Fruit fly (Drosophila melanogaster) whole organism, embryonic: ENCODE measurements around the gene CG14300.

Experiments
- Antp ChIP-seq: fragments of 200-800 bp; sonication (Bioruptor generic); optimal IDR thresholded peaks from 3 replicates; lab custom pipeline; 2016; ENCODE audit warnings: missing biosample characterization, missing genetic modification characterization
- CG10565 ChIP-seq: fragments of 200-800 bp; sonication (Bioruptor generic); optimal IDR thresholded peaks from 3 replicates; lab custom pipeline; 2016; ENCODE audit warnings: missing biosample characterization, mild to moderate bottlenecking, missing genetic modification characterization
- CG11723 ChIP-seq: fragments of 200-800 bp; sonication (Bioruptor generic); optimal IDR thresholded peaks from 2 replicates; lab custom pipeline; 2017; ENCODE audit warnings: missing biosample characterization, mild to moderate bottlenecking, missing genetic modification characterization
- CG12391 ChIP-seq: fragments of 200-800 bp; sonication (Bioruptor generic); optimal IDR thresholded peaks from 3 replicates; lab custom pipeline; 2018; ENCODE audit warnings: missing biosample characterization, mild to moderate bottlenecking, missing genetic modification characterization, moderate library complexity
- CG15479 ChIP-seq: fragments of 200-800 bp; sonication (Bioruptor generic); optimal IDR thresholded peaks from 3 replicates; lab custom pipeline; 2019; ENCODE audit warnings: missing biosample characterization, mild to moderate bottlenecking, missing genetic modification characterization, moderate library complexity
- CG15514 ChIP-seq: fragments of 200-800 bp; sonication (Bioruptor generic); optimal IDR thresholded peaks from 3 replicates; lab custom pipeline; 2017; ENCODE audit warnings: missing biosample characterization, missing genetic modification characterization, mild to moderate bottlenecking, moderate library complexity, missing genetic modification reagents
- CG30020 ChIP-seq: fragments of 200-800 bp; optimal IDR thresholded peaks from 2 replicates; lab custom pipeline; 2019; ENCODE audit warnings: missing biosample characterization, mild to moderate bottlenecking, missing genetic modification characterization, moderate library complexity
- CG32767 ChIP-seq: fragments of 200-800 bp; sonication (Bioruptor generic); IDR thresholded peaks from 2 replicates; pipeline ENCODE4 v1.3.6; 2022; ENCODE audit warnings: missing biosample characterization, missing genetic modification characterization
- CG33213 ChIP-seq: fragments of 200-800 bp; sonication (Bioruptor generic); optimal IDR thresholded peaks from 3 replicates; lab custom pipeline; 2016; ENCODE audit warnings: missing biosample characterization, missing genetic modification characterization
- CG33557 ChIP-seq: fragments of 200-800 bp; sonication (Bioruptor generic); optimal IDR thresholded peaks from 2 replicates; lab custom pipeline; 2019; ENCODE audit warnings: missing biosample characterization, mild to moderate bottlenecking, missing genetic modification characterization, moderate library complexity
- CG4730 ChIP-seq: fragments of 200-800 bp; sonication (Bioruptor generic); IDR thresholded peaks from 2 replicates; pipeline ENCODE4 v1.3.6; 2022; ENCODE audit warnings: missing biosample characterization, missing genetic modification characterization
- CG5180 ChIP-seq: fragments of 200-800 bp; sonication (Bioruptor generic); optimal IDR thresholded peaks from 3 replicates; lab custom pipeline; 2017; ENCODE audit warnings: missing biosample characterization, missing genetic modification characterization, mild to moderate bottlenecking, moderate library complexity, missing genetic modification reagents
- CoRest ChIP-seq: fragments of 200-800 bp; sonication (Bioruptor generic); optimal IDR thresholded peaks from 3 replicates; lab custom pipeline; 2018; ENCODE audit warnings: missing biosample characterization, mild to moderate bottlenecking, missing genetic modification characterization, moderate library complexity
- D ChIP-seq, 2 experiments: fragments of 200-800 bp in 1 of 2; fragments of >200 bp in 1 of 2; sonication (Bioruptor generic) in 1 of 2; optimal IDR thresholded peaks; 2 replicates in 1 of 2; 3 replicates in 1 of 2; lab custom pipeline; 2017; ENCODE audit warnings: mild to moderate bottlenecking in 1 of 2, missing biosample characterization in 1 of 2, missing genetic modification characterization in 1 of 2, missing genetic modification reagents in 1 of 2
- Dfd ChIP-seq, 2 experiments: fragments of >200 bp; optimal IDR thresholded peaks; 2 replicates each; lab custom pipeline; 2017; ENCODE audit warnings: missing biosample characterization in 2 of 2, missing genetic modification characterization in 2 of 2
- Dll ChIP-seq: fragments of 200-800 bp; sonication (Bioruptor generic); IDR thresholded peaks from 4 replicates; pipeline ENCODE4 v1.3.6; 2022; ENCODE audit warnings: missing biosample characterization, missing genetic modification characterization; ENCODE audit not compliant: partially characterized antibody
- Eip74EF ChIP-seq, 2 experiments: fragments of 200-800 bp in 1 of 2; fragments of >200 bp in 1 of 2; sonication (Bioruptor generic) in 1 of 2; optimal IDR thresholded peaks; 2 replicates each; lab custom pipeline; 2017 to 2019; ENCODE audit warnings: missing biosample characterization in 2 of 2, missing genetic modification characterization in 2 of 2, mild to moderate bottlenecking in 1 of 2, moderate library complexity in 1 of 2
- Ets65A ChIP-seq: fragments of 200-800 bp; sonication (Bioruptor generic); peaks from one replicate; lab custom pipeline; 2016; ENCODE audit warnings: missing biosample characterization, missing genetic modification characterization
- Fer2 ChIP-seq: fragments of 200-800 bp; sonication (Bioruptor generic); optimal IDR thresholded peaks from 2 replicates; lab custom pipeline; 2018; ENCODE audit warnings: missing biosample characterization, mild to moderate bottlenecking, missing genetic modification characterization, moderate library complexity
- H15 ChIP-seq: fragments of 200-800 bp; sonication (Bioruptor generic); IDR thresholded peaks from 3 replicates; pipeline ENCODE4 v1.3.6; 2022; ENCODE audit warnings: missing biosample characterization, missing genetic modification characterization
- Hey ChIP-seq: fragments of 200-800 bp; sonication (Bioruptor generic); optimal IDR thresholded peaks from 3 replicates; lab custom pipeline; 2018; ENCODE audit warnings: missing biosample characterization, mild to moderate bottlenecking, missing genetic modification characterization
- Hsf ChIP-seq: fragments of 200-800 bp; sonication (Bioruptor generic); optimal IDR thresholded peaks from 3 replicates; lab custom pipeline; 2016; ENCODE audit warnings: missing biosample characterization, missing genetic modification characterization
- Lim3 ChIP-seq: fragments of 200-800 bp; sonication (Bioruptor generic); IDR thresholded peaks from 2 replicates; pipeline ENCODE4 v1.3.6; 2022; ENCODE audit warnings: missing biosample characterization, missing genetic modification characterization
- MBD-R2 ChIP-seq: fragments of 200-800 bp; sonication (Bioruptor generic); IDR thresholded peaks from 2 replicates; pipeline ENCODE4 v1.3.6; 2022; ENCODE audit warnings: missing biosample characterization, missing genetic modification characterization
- Med ChIP-seq: fragments of 200-800 bp; sonication (Bioruptor generic); peaks from one replicate; lab custom pipeline; 2016; ENCODE audit warnings: missing biosample characterization, missing genetic modification characterization, mild to moderate bottlenecking, inconsistent platforms, moderate library complexity
- Myb ChIP-seq: fragments of 200-800 bp; sonication (Bioruptor generic); optimal IDR thresholded peaks from 2 replicates; lab custom pipeline; 2016; ENCODE audit warnings: missing biosample characterization, missing genetic modification characterization
- Neu2 ChIP-seq: fragments of 200-800 bp; sonication (Bioruptor generic); optimal IDR thresholded peaks from 3 replicates; lab custom pipeline; 2016; ENCODE audit warnings: missing biosample characterization, missing genetic modification characterization, borderline replicate concordance
- NfI ChIP-seq: fragments of 200-800 bp; sonication (Bioruptor generic); optimal IDR thresholded peaks from 3 replicates; lab custom pipeline; 2018; ENCODE audit warnings: missing biosample characterization, mild to moderate bottlenecking, missing genetic modification characterization, moderate library complexity
- Ravus ChIP-seq: fragments of 200-800 bp; sonication (Bioruptor generic); IDR thresholded peaks from 2 replicates; pipeline ENCODE4 v1.3.6; 2022; ENCODE audit warnings: missing biosample characterization, missing genetic modification characterization
- Trl ChIP-seq, 3 experiments: fragments of >200 bp in 2 of 3; fragments of 200-800 bp in 1 of 3; sonication (Bioruptor generic) in 1 of 3; optimal IDR thresholded peaks; 2 replicates in 1 of 3; 3 replicates in 2 of 3; lab custom pipeline; 2016 to 2017; ENCODE audit warnings: missing biosample characterization in 1 of 3, missing genetic modification characterization in 1 of 3
- abd-A ChIP-seq: fragments of 200-800 bp; sonication (Bioruptor generic); optimal IDR thresholded peaks from 3 replicates; lab custom pipeline; 2019; ENCODE audit warnings: missing biosample characterization, mild to moderate bottlenecking, missing genetic modification characterization, moderate library complexity
- bbx ChIP-seq: fragments of 200-800 bp; sonication (Bioruptor generic); IDR thresholded peaks from 2 replicates; pipeline ENCODE4 v1.3.6; 2022; ENCODE audit warnings: missing biosample characterization, missing genetic modification characterization; ENCODE audit not compliant: partially characterized antibody
- bowl ChIP-seq: fragments of 200-800 bp; sonication (Bioruptor generic); IDR thresholded peaks from 2 replicates; pipeline ENCODE4 v1.3.6; 2022; ENCODE audit warnings: missing biosample characterization, missing genetic modification characterization
- cas ChIP-seq: fragments of 200-800 bp; sonication (Bioruptor generic); IDR thresholded peaks from 2 replicates; pipeline ENCODE4 v1.3.6; 2022; ENCODE audit warnings: missing biosample characterization, missing genetic modification characterization
- danr ChIP-seq: fragments of 200-800 bp; sonication (Bioruptor generic); IDR thresholded peaks from 2 replicates; pipeline ENCODE4 v1.3.6; 2022; ENCODE audit warnings: missing biosample characterization, missing genetic modification characterization
- emc ChIP-seq: fragments of 200-800 bp; sonication (Bioruptor generic); optimal IDR thresholded peaks from 2 replicates; lab custom pipeline; 2016; ENCODE audit warnings: missing biosample characterization, missing genetic modification characterization
- ftz-f1 ChIP-seq: fragments of 200-800 bp; sonication (Bioruptor generic); optimal IDR thresholded peaks from 2 replicates; lab custom pipeline; 2016; ENCODE audit warnings: missing biosample characterization, missing genetic modification characterization
- gro ChIP-seq: fragments of 200-800 bp; sonication (Bioruptor generic); optimal IDR thresholded peaks from 2 replicates; lab custom pipeline; 2016; ENCODE audit warnings: missing biosample characterization, missing genetic modification characterization
- h ChIP-seq: fragments of >200 bp; optimal IDR thresholded peaks from 2 replicates; lab custom pipeline; 2017
- hth ChIP-seq: fragments of >200 bp; optimal IDR thresholded peaks from 2 replicates; lab custom pipeline; 2017; ENCODE audit warnings: inconsistent platforms
- inv ChIP-seq: fragments of 200-800 bp; sonication (Bioruptor generic); IDR thresholded peaks from 2 replicates; pipeline ENCODE4 v1.3.6; 2022; ENCODE audit warnings: missing biosample characterization, missing genetic modification characterization; ENCODE audit not compliant: partially characterized antibody
- oc ChIP-seq: fragments of 200-800 bp; sonication (Bioruptor generic); optimal IDR thresholded peaks from 2 replicates; lab custom pipeline; 2018; ENCODE audit warnings: missing biosample characterization, mild to moderate bottlenecking, missing genetic modification characterization, moderate library complexity
- sr ChIP-seq: fragments of 200-800 bp; sonication (Bioruptor generic); IDR thresholded peaks from 3 replicates; pipeline ENCODE4 v1.3.6; 2022; ENCODE audit warnings: missing biosample characterization, missing genetic modification characterization
- stwl ChIP-seq: fragments of 200-800 bp; sonication (Bioruptor generic); optimal IDR thresholded peaks from 3 replicates; lab custom pipeline; 2018; ENCODE audit warnings: missing biosample characterization, mild to moderate bottlenecking, missing genetic modification characterization, moderate library complexity

The CG14300 gene

dm6 chr3R:18728368-18728767 is 34.9 kb upstream of the CG14300 start, which contains the start of gene CG7715:
TSS of gene CG7715 (minus strand) at chr3R:18728468.
- TF ChIP-seq bbx (GFP tag; lab: Robert Waterston, UW) (no peak), inv (no peak), CG15514 (GFP tag; lab: Kevin White, UChicago) (no peak), CG10565 (GFP tag; lab: Kevin White, UChicago) (no peak), Ravus (GFP tag; lab: Robert Waterston, UW) (no peak), CG11723 (no peak), emc (no peak), gro (GFP tag; lab: Kevin White, UChicago) (no peak), CoRest (tag; lab: Kevin White, UChicago) (no peak), hth (lab: Kevin White, UChicago) (no peak), Eip74EF (GFP tag; optimal IDR thresholded peaks at IDR 0.05; lab: Kevin White, UChicago) (no peak)
- TF ChIP-seq, all 482 proteins: peak for 0

DNA sequence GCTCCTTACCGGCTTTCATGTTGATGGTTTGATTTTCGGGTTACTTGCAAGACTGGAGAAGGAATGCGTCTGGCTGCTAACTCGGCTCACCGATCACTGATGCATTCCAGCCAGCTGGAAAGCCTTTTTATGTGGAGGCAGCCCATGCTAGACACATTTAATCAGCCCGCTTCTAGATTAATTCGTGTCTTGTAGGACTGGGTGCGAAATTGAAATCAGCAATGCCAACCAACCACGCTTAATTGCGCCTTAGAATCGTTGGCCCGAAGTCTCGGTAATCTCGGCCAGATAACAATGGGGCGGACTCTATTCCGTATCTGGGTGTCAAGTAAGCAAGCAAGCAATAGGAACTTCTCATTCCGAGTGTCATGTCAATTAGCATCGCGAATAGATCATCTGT is 32.8 kb upstream of the CG14300 start, which contains the start of gene CG7714:
Gene CG7714 (minus strand): TSS at position 101 of the 400 bp plus-strand sequence.
- TF ChIP-seq oc (tag; lab: Kevin White, UChicago) = no peak
- peak; percentile 20 for TF ChIP-seq Ets65A (GFP tag; lab: Kevin White, UChicago)

- TF ChIP-seq Dll (GFP tag; lab: Robert Waterston, UW) (peak; percentile 34; the same call in 1 of the 4 replicates), Neu2 (peak; percentile 41), Myb (GFP tag; lab: Kevin White, UChicago) (no peak), stwl (tag; lab: Kevin White, UChicago) (peak; percentile 43), ftz-f1 (no peak), Trl (optimal IDR thresholded peaks at IDR 0.05; lab: Kevin White, UChicago) (peak in 1 of 2 experiments; percentile 47), Trl (GFP tag; optimal IDR thresholded peaks at IDR 0.05; lab: Kevin White, UChicago) (no peak), Antp (no peak), CG30020 (tag; lab: Kevin White, UChicago) (no peak), Fer2 (no peak)
Observed at dm6 chr3R:18722490-18722889, 29.0 kb upstream of the CG14300 start, which contains the start of gene CG34283. TSS of gene CG34283 (minus strand) at chr3R:18722590.

- TF ChIP-seq Hey (peak; percentile 96), abd-A (tag; lab: Kevin White, UChicago) (peak; percentile 57), Med (GFP tag; lab: Kevin White, UChicago) (peak; percentile 5), Dfd (GFP tag; optimal IDR thresholded peaks at IDR 0.05; lab: Kevin White, UChicago) (no peak), D (optimal IDR thresholded peaks at IDR 0.05; lab: Kevin White, UChicago) (no peak), D (GFP tag; optimal IDR thresholded peaks at IDR 0.05; lab: Kevin White, UChicago) (peak; percentile 2), danr (GFP tag; lab: Robert Waterston, UW) (no peak), MBD-R2 (no peak)
Observed at dm6 chr3R:18721368-18721767, 27.9 kb upstream of the CG14300 start.

- TF ChIP-seq Hsf (GFP tag; lab: Kevin White, UChicago) (peak; percentile 82), h (lab: Kevin White, UChicago) (no peak), CG4730 (peak; percentile 74; the same call in 1 of the 2 replicates), Lim3 (peak; percentile 64), CG12391 (tag; lab: Kevin White, UChicago) (peak; percentile 87), bowl (GFP tag; lab: Robert Waterston, UW) (no peak; the same call in 1 of the 2 replicates), cas (GFP tag; lab: Robert Waterston, UW) (no peak; the same call in 1 of the 2 replicates), CG33213 (peak; percentile 65), CG15479 (GFP tag; lab: Kevin White, UChicago) (no peak), CG33557 (GFP tag; lab: Kevin White, UChicago) (peak; percentile 57), sr (GFP tag; lab: Robert Waterston, UW) (no peak), NfI (peak; percentile 84), CG32767 (GFP tag; lab: Robert Waterston, UW) (peak; percentile 72; the same call in 1 of the 2 replicates), CG5180 (GFP tag; lab: Kevin White, UChicago) (peak; percentile 87), H15 (GFP tag; lab: Robert Waterston, UW) (peak; percentile 71)
Observed at dm6 chr3R:18719767-18720341, 26.3 kb upstream of the CG14300 start.
